Worm (Caenorhabditis elegans) whole organism, mixed stage, embryonic: ENCODE data around the gene C16A3.5.

Source experiments
- cnd-1 ChIP-seq: fragments of 200-800 bp; sonication (Bioruptor generic); optimal IDR thresholded peaks from 2 replicates; lab custom pipeline; 2018; ENCODE audit warnings: mild to moderate bottlenecking, missing genetic modification characterization, missing compliant biosample characterization
- drap-1 ChIP-seq: fragments of 200-800 bp; sonication (Bioruptor generic); optimal IDR thresholded peaks from 3 replicates; lab custom pipeline; 2018; ENCODE audit warnings: mild to moderate bottlenecking, missing genetic modification characterization, missing compliant biosample characterization
- elt-3 ChIP-seq: fragments of 150-350 bp; optimal IDR thresholded peaks from 2 replicates; lab custom pipeline; 2014; ENCODE audit warnings: missing biosample characterization, missing genetic modification characterization
- lsy-2 ChIP-seq: fragments of 150-350 bp; optimal IDR thresholded peaks from 2 replicates; lab custom pipeline; 2014; ENCODE audit warnings: missing biosample characterization, missing genetic modification characterization
- nhr-12 ChIP-seq: fragments of 150-350 bp; optimal IDR thresholded peaks from 2 replicates; lab custom pipeline; 2014; ENCODE audit warnings: missing biosample characterization, missing genetic modification characterization
- nhr-28 ChIP-seq: fragments of 150-350 bp; optimal IDR thresholded peaks from 2 replicates; lab custom pipeline; 2014; ENCODE audit warnings: missing biosample characterization, missing genetic modification characterization
- nhr-76 ChIP-seq: sonication (generic microtip); optimal IDR thresholded peaks from 2 replicates; lab custom pipeline; 2017; ENCODE audit warnings: missing biosample characterization, missing genetic modification characterization
- pha-4 ChIP-seq: fragments of 150-350 bp; optimal IDR thresholded peaks from 2 replicates; lab custom pipeline; 2018; ENCODE audit warnings: missing biosample characterization, missing genetic modification reagents, missing genetic modification characterization
- sem-2 ChIP-seq: fragments of 200-800 bp; sonication (Bioruptor generic); optimal IDR thresholded peaks from 2 replicates; lab custom pipeline; 2018; ENCODE audit warnings: mild to moderate bottlenecking, missing genetic modification characterization, missing compliant biosample characterization
- snpc-4 ChIP-seq: fragments of 150-350 bp; optimal IDR thresholded peaks from 2 replicates; lab custom pipeline; 2014; ENCODE audit warnings: missing biosample characterization, missing genetic modification characterization
- unc-39 ChIP-seq: fragments of 150-350 bp; optimal IDR thresholded peaks from 2 replicates; lab custom pipeline; 2014; ENCODE audit warnings: missing biosample characterization, missing genetic modification characterization
- unc-62 ChIP-seq: fragments of 150-350 bp; optimal IDR thresholded peaks from 2 replicates; lab custom pipeline; 2014; ENCODE audit warnings: missing biosample characterization, missing genetic modification reagents, missing genetic modification characterization
- ztf-11 ChIP-seq: fragments of 150-350 bp; optimal IDR thresholded peaks from 2 replicates; lab custom pipeline; 2014; ENCODE audit warnings: missing biosample characterization, missing genetic modification characterization

- no peak for TF ChIP-seq snpc-4
- no peak for TF ChIP-seq unc-39
- no peak for TF ChIP-seq nhr-76 (tag; lab: Kevin White, UChicago)
- no peak for TF ChIP-seq unc-62 (GFP tag; lab: Kevin White, UChicago)
- no peak for TF ChIP-seq lsy-2 (tag; lab: Kevin White, UChicago)
- no peak for TF ChIP-seq ztf-11
- no peak for TF ChIP-seq drap-1
- TF ChIP-seq elt-3 (tag; lab: Kevin White, UChicago) = no peak
- no peak for TF ChIP-seq nhr-12
- TF ChIP-seq pha-4 = no peak
- no peak for TF ChIP-seq cnd-1 (tag; lab: Kevin White, UChicago)
- no peak for TF ChIP-seq sem-2 (GFP tag; lab: Kevin White, UChicago)
- TF ChIP-seq nhr-28 (tag; lab: Kevin White, UChicago) = no peak
These were observed 46.6 kb downstream of the C16A3.5 start, which contains the start of gene C05D11.8 for ce11 chrIII:6427205-6427604.
